Worm (Caenorhabditis elegans): ENCODE data around the gene F10C1.9.
A peak's percentile ranks its signal among the peaks of the same experiment; 100 is the strongest.

F10C1.9 gene

ce11 chrII:5698254-5698653 lies 46.8 kb downstream of the F10C1.9 start (continued):
- TF ChIP-seq nhr-85 (tag) (peak; percentile 56), ceh-88 (GFP tag; IDR thresholded peaks at IDR 0.05) (no peak), unc-62 (GFP tag; optimal IDR thresholded peaks at IDR 0.05) (no peak), ama-1 (optimal IDR thresholded peaks at IDR 0.05) (no peak), lin-39 (tag; optimal IDR thresholded peaks at IDR 0.05) (no peak), fos-1 (tag; optimal IDR thresholded peaks at IDR 0.05) (no peak), fkh-4 (tag; optimal IDR thresholded peaks at IDR 0.05; ENCODE audit: borderline replicate concordance) (no peak), nhr-76 (tag; optimal IDR thresholded peaks at IDR 0.05) (no peak), lin-35 (GFP tag; optimal IDR thresholded peaks at IDR 0.05) (peak; percentile 27 to 72), nhr-20 (tag; optimal IDR thresholded peaks at IDR 0.05) (peak; percentile 77), fkh-10 (GFP tag; optimal IDR thresholded peaks at IDR 0.05) (no peak), sup-37 (GFP tag; optimal IDR thresholded peaks at IDR 0.05) (no peak), mep-1 (tag; optimal IDR thresholded peaks at IDR 0.05) (peak; percentile 52), dpl-1 (GFP tag; optimal IDR thresholded peaks at IDR 0.05) (peak in 2 of 3 experiments; percentile 23 to 44), rnt-1 (tag; optimal IDR thresholded peaks at IDR 0.05) (peak; percentile 57), C16A3.4 (tag; optimal IDR thresholded peaks at IDR 0.05) (peak; percentile 50), jun-1 (tag; optimal IDR thresholded peaks at IDR 0.05) (no peak), ztf-4 (tag; optimal IDR thresholded peaks at IDR 0.05) (peak; percentile 35), lsy-2 (tag; optimal IDR thresholded peaks at IDR 0.05) (peak; percentile 44 to 55), efl-1 (optimal IDR thresholded peaks at IDR 0.05) (no peak), efl-1 (GFP tag; optimal IDR thresholded peaks at IDR 0.05 in 1 of 2) (no peak), egl-13 (tag; optimal IDR thresholded peaks at IDR 0.05) (no peak), aha-1 (tag; optimal IDR thresholded peaks at IDR 0.05) (no peak), ceh-82 (tag; optimal IDR thresholded peaks at IDR 0.05) (no peak), nhr-11 (tag; optimal IDR thresholded peaks at IDR 0.05) (peak; percentile 36), nhr-84 (tag; optimal IDR thresholded peaks at IDR 0.05) (no peak), tbx-2 (tag; optimal IDR thresholded peaks at IDR 0.05) (peak; percentile 57), lin-13 (GFP tag; optimal IDR thresholded peaks at IDR 0.05) (peak; percentile 57), nhr-28 (tag; optimal IDR thresholded peaks at IDR 0.05) (no peak), mab-9 (GFP tag; IDR thresholded peaks at IDR 0.05) (no peak), unc-30 (tag; optimal IDR thresholded peaks at IDR 0.05) (no peak), lin-14 (GFP tag; optimal IDR thresholded peaks at IDR 0.05) (peak; percentile 85), unc-86 (tag; optimal IDR thresholded peaks at IDR 0.05) (no peak), elt-3 (tag; optimal IDR thresholded peaks at IDR 0.05) (peak in 2 of 6 experiments; percentile 51 to 85), lin-15B (tag; optimal IDR thresholded peaks at IDR 0.05) (no peak), Y116A8C.19 (tag; optimal IDR thresholded peaks at IDR 0.05; ENCODE audit: borderline replicate concordance) (no peak), nhr-12 (tag; optimal IDR thresholded peaks at IDR 0.05) (no peak), ceh-8 (GFP tag; optimal IDR thresholded peaks at IDR 0.05) (no peak), nhr-47 (tag; optimal IDR thresholded peaks at IDR 0.05) (peak; percentile 33), sptf-1 (tag; optimal IDR thresholded peaks at IDR 0.05) (no peak), mef-2 (tag; optimal IDR thresholded peaks at IDR 0.05) (no peak), fkh-8 (tag; optimal IDR thresholded peaks at IDR 0.05) (peak; percentile 19), hpl-2 (GFP tag; optimal IDR thresholded peaks at IDR 0.05) (no peak), grh-1 (GFP tag; IDR thresholded peaks at IDR 0.05) (no peak), unc-130 (tag; optimal IDR thresholded peaks at IDR 0.05) (peak; percentile 81), C04F5.9 (tag; optimal IDR thresholded peaks at IDR 0.05) (no peak), snpc-4 (tag; optimal IDR thresholded peaks at IDR 0.05) (no peak), zag-1 (tag; optimal IDR thresholded peaks at IDR 0.05) (no peak), ceh-63 (GFP tag; optimal IDR thresholded peaks at IDR 0.05) (no peak), hlh-4 (tag; optimal IDR thresholded peaks at IDR 0.05) (no peak), ces-1 (GFP tag; optimal IDR thresholded peaks at IDR 0.05) (no peak), pqm-1 (tag; optimal IDR thresholded peaks at IDR 0.05) (no peak), ztf-11 (tag; optimal IDR thresholded peaks at IDR 0.05) (no peak)
